Worm (Caenorhabditis elegans): ENCODE data around the gene dyf-13.

- no peak for TF ChIP-seq ztf-29 (GFP tag; IDR thresholded peaks at IDR 0.05)
- TF ChIP-seq T22C8.4 (GFP tag; IDR thresholded peaks at IDR 0.05), result no peak
- TF ChIP-seq ztf-23 (GFP tag; IDR thresholded peaks at IDR 0.05), result no peak
- TF ChIP-seq klf-2 (GFP tag; conservative IDR thresholded peaks at IDR 0.05), result no peak
- TF ChIP-seq ref-1 (GFP tag; conservative IDR thresholded peaks at IDR 0.05), result no peak
- no peak for TF ChIP-seq med-1 (GFP tag; optimal IDR thresholded peaks at IDR 0.05; ENCODE audit: insufficient read depth)
These were observed 32.1 kb downstream of the dyf-13 start for ce11 chrII:7139064-7139463.
